Fruit fly (Drosophila melanogaster) whole organism, adult: ENCODE results near the gene Send2.

ENCODE experiments used
- CG11617 ChIP-seq: fragments of 200-800 bp; sonication (Bioruptor generic); optimal IDR thresholded peaks from 2 replicates; lab custom pipeline; 2017; ENCODE audit warnings: mild to moderate bottlenecking, missing biosample characterization, missing genetic modification reagents, missing genetic modification characterization
- CG12768 ChIP-seq: fragments of 200-800 bp; sonication (Bioruptor generic); optimal IDR thresholded peaks from 2 replicates; lab custom pipeline; 2017; ENCODE audit warnings: missing biosample characterization, missing genetic modification characterization, mild to moderate bottlenecking, moderate library complexity, missing genetic modification reagents
- CG14711 ChIP-seq: fragments of 200-800 bp; sonication (Bioruptor generic); optimal IDR thresholded peaks from 2 replicates; lab custom pipeline; 2018; ENCODE audit warnings: missing biosample characterization, mild to moderate bottlenecking, missing genetic modification characterization, moderate library complexity
- CG1620 ChIP-seq: fragments of 200-800 bp; sonication (Bioruptor generic); optimal IDR thresholded peaks from 2 replicates; lab custom pipeline; 2016; ENCODE audit warnings: missing biosample characterization, missing genetic modification characterization
- CG33017 ChIP-seq: fragments of 200-800 bp; sonication (Bioruptor generic); optimal IDR thresholded peaks from 2 replicates; lab custom pipeline; 2018; ENCODE audit warnings: missing biosample characterization, mild to moderate bottlenecking, missing genetic modification characterization, moderate library complexity
- CG5204 ChIP-seq: fragments of 200-800 bp; sonication (Bioruptor generic); optimal IDR thresholded peaks from 2 replicates; lab custom pipeline; 2016; ENCODE audit warnings: missing biosample characterization, missing genetic modification characterization
- CG7045 ChIP-seq: fragments of 200-800 bp; sonication (Bioruptor generic); optimal IDR thresholded peaks from 2 replicates; lab custom pipeline; 2017; ENCODE audit warnings: missing biosample characterization, mild to moderate bottlenecking, missing genetic modification characterization
- CG7101 ChIP-seq: fragments of 200-800 bp; sonication (Bioruptor generic); optimal IDR thresholded peaks from 2 replicates; lab custom pipeline; 2018; ENCODE audit warnings: missing biosample characterization, mild to moderate bottlenecking, missing genetic modification characterization, moderate library complexity
- Clk ChIP-seq: fragments of 200-800 bp; sonication (Bioruptor generic); optimal IDR thresholded peaks from 2 replicates; lab custom pipeline; 2017; ENCODE audit warnings: missing biosample characterization, missing genetic modification characterization
- Crg-1 ChIP-seq: fragments of 200-800 bp; sonication (Bioruptor generic); optimal IDR thresholded peaks from 2 replicates; lab custom pipeline; 2016; ENCODE audit warnings: missing biosample characterization, missing genetic modification characterization
- Hr96 ChIP-seq: fragments of 200-800 bp; sonication (Bioruptor generic); optimal IDR thresholded peaks from 2 replicates; lab custom pipeline; 2016; ENCODE audit warnings: missing biosample characterization, missing genetic modification characterization
- Mnt ChIP-seq: fragments of 200-800 bp; sonication (Bioruptor generic); optimal IDR thresholded peaks from 2 replicates; lab custom pipeline; 2016; ENCODE audit warnings: missing biosample characterization, mild to moderate bottlenecking, missing genetic modification characterization
- bab1 ChIP-seq: fragments of 200-800 bp; sonication (Bioruptor generic); optimal IDR thresholded peaks from 3 replicates; lab custom pipeline; 2019; ENCODE audit warnings: missing biosample characterization, mild to moderate bottlenecking, missing genetic modification characterization, moderate library complexity
- cic ChIP-seq: fragments of 200-800 bp; sonication (Bioruptor generic); optimal IDR thresholded peaks from 2 replicates; lab custom pipeline; 2017; ENCODE audit warnings: missing biosample characterization, mild to moderate bottlenecking, missing genetic modification characterization, moderate library complexity
- cnc ChIP-seq, 2 experiments: fragments of >200 bp; optimal IDR thresholded peaks; 2 replicates each; lab custom pipeline; 2017
- kay ChIP-seq: fragments of 200-800 bp; sonication (Bioruptor generic); peaks from one replicate; lab custom pipeline; 2016; ENCODE audit warnings: missing biosample characterization, missing genetic modification characterization, borderline replicate concordance
- ovo ChIP-seq: fragments of 200-800 bp; sonication (Bioruptor generic); optimal IDR thresholded peaks from 2 replicates; lab custom pipeline; 2016; ENCODE audit warnings: missing biosample characterization, missing genetic modification characterization
- pad ChIP-seq: fragments of 200-800 bp; sonication (Bioruptor generic); optimal IDR thresholded peaks from 3 replicates; lab custom pipeline; 2017; ENCODE audit warnings: missing biosample characterization, missing genetic modification characterization, mild to moderate bottlenecking, moderate library complexity, missing genetic modification reagents
- tj ChIP-seq: fragments of 200-800 bp; sonication (Bioruptor generic); optimal IDR thresholded peaks from 3 replicates; lab custom pipeline; 2017; ENCODE audit warnings: missing biosample characterization, mild to moderate bottlenecking, missing genetic modification characterization, moderate library complexity
- toe ChIP-seq: fragments of 200-800 bp; sonication (Bioruptor generic); optimal IDR thresholded peaks from 2 replicates; lab custom pipeline; 2016; ENCODE audit warnings: missing biosample characterization, missing genetic modification characterization

Send2 gene

DNA sequence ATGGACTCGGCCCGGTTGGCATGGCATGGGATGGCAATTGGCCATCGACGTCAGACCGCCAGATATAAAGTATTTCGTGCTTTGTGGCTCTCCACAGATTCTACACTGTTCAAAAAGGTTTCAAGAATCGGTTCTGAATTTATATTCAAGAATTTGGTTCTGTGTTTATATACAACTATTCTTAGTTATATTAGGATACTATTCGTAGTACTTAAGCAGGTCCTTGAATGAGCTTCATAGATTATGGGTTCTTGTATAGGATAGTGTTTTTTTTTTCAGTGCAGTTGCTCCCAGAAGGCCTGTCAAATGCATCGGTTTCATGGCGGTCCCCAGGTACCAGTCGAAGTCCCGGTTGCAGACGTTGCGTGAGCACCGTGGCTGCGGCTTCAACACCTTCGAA, 40.0 kb upstream of the Send2 start:
- no peak for TF ChIP-seq CG33017 (tag; lab: Kevin White, UChicago)
- TF ChIP-seq ovo = no peak
- TF ChIP-seq cic (GFP tag; lab: Kevin White, UChicago) = no peak
- no peak for TF ChIP-seq Hr96 (GFP tag; lab: Kevin White, UChicago)
- no peak for TF ChIP-seq Crg-1 (GFP tag; lab: Kevin White, UChicago)
- TF ChIP-seq Clk (GFP tag; lab: Kevin White, UChicago) = no peak
- TF ChIP-seq CG5204 (GFP tag; lab: Kevin White, UChicago) = no peak
- TF ChIP-seq tj (GFP tag; lab: Kevin White, UChicago) = no peak
- TF ChIP-seq Mnt = no peak

DNA sequence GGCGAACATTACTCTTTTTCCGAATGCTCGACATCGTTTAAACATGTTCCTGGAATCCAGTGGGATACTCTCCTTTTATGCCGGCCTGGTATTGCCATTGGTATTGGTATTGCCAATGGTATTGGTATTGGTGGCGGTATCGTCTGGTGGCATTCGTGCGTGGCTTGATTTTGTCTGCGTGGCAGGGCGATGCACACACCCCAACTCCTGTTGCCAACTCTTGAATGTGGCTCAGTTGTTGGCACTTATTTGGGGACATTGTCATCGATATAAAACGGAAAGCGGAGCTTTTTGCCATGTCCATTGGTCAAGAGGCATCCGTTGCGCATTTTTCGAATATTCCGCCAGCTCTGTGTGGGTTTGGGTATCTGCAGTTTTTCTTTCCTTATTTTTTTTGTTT, 35.4 kb upstream of the Send2 start:
- TF ChIP-seq ovo = no peak
- TF ChIP-seq CG11617 (GFP tag; lab: Kevin White, UChicago) = no peak
- TF ChIP-seq tj (GFP tag; lab: Kevin White, UChicago) = no peak
- TF ChIP-seq toe = no peak
- TF ChIP-seq CG7101 (tag; lab: Kevin White, UChicago) = no peak
- TF ChIP-seq CG5204 (GFP tag; lab: Kevin White, UChicago) = no peak
- TF ChIP-seq cic (GFP tag; lab: Kevin White, UChicago) = no peak
- TF ChIP-seq Clk (GFP tag; lab: Kevin White, UChicago) = no peak
- no peak for TF ChIP-seq kay (GFP tag; lab: Kevin White, UChicago)
- no peak for TF ChIP-seq Mnt
- no peak for TF ChIP-seq bab1 (GFP tag; lab: Kevin White, UChicago)
- no peak for TF ChIP-seq CG12768 (GFP tag; lab: Kevin White, UChicago)
- no peak for TF ChIP-seq CG1620 (GFP tag; lab: Kevin White, UChicago)

DNA sequence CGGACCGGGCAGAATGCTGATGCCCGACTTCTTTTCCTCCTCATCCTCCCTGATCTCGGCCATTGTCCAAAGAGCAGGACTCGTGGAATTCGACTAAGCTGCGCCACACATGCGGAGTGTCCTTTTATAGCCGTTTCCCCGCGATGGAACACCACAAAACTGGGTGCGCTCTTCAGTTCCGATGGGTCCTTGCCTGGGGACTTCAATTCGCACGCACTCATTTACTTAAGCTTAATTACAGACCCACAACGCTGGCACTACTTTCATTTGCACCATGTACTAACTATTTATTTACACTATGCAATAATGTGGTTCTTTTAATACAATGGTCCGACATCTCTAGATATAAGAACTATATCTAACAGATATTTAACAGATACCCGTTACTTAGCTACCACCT, 34.6 kb upstream of the Send2 start, which contains the start of gene ppk:
Gene ppk, minus strand, starts transcription at position 101 of the 400 bp plus-strand sequence.
- TF ChIP-seq Clk (GFP tag; lab: Kevin White, UChicago) (no peak), CG12768 (GFP tag; lab: Kevin White, UChicago) (no peak), CG7101 (tag; lab: Kevin White, UChicago) (no peak), kay (GFP tag; lab: Kevin White, UChicago) (no peak), pad (no peak), Hr96 (GFP tag; lab: Kevin White, UChicago) (no peak), CG11617 (GFP tag; lab: Kevin White, UChicago) (no peak), toe (no peak), Crg-1 (GFP tag; lab: Kevin White, UChicago) (no peak), ovo (no peak), bab1 (GFP tag; lab: Kevin White, UChicago) (no peak), CG33017 (tag; lab: Kevin White, UChicago) (no peak), CG1620 (GFP tag; lab: Kevin White, UChicago) (no peak), CG14711 (tag; lab: Kevin White, UChicago) (no peak), tj (GFP tag; lab: Kevin White, UChicago) (no peak), CG5204 (GFP tag; lab: Kevin White, UChicago) (no peak), Mnt (no peak), CG7045 (GFP tag; lab: Kevin White, UChicago) (no peak), cnc (optimal IDR thresholded peaks at IDR 0.05; lab: Kevin White, UChicago) (no peak)

DNA sequence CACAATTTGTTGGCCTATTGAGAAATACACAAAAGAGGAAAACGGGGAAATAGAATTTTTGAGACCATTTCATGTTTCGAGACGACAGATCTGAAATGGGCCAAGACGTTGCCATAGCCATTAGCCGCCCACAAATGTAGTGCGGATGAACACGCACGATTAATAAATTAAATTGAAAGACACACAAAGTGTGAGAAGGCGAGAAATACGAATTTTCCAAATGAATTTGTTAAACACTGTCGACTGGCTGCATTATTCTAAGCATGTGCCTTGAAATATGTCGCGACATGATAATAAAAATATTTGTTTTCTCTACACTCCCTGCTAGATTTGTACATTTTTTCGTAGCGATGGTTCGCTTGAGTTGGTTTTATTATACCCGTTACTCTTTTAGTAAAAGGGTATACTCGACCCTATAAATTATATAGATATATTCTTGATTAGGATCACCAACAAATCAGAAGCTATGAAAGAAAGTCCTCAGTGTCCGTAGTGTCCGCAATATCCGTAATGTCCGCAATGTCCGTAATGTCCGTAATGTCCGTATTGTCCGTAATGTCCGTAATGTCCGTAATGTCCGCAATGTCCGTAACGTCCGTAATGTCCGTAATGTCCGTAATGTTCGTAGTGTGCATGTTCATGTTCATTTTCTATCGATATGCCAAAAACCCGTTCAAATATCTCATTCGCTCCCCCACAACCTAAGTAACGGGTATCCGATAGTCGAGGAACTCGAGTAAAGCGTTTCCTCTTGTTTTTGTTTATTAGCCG, 30.2 kb upstream of the Send2 start:
- TF ChIP-seq Clk (GFP tag; lab: Kevin White, UChicago) (no peak), ovo (no peak), CG5204 (GFP tag; lab: Kevin White, UChicago) (no peak), CG7101 (tag; lab: Kevin White, UChicago) (no peak), Hr96 (GFP tag; lab: Kevin White, UChicago) (no peak)

DNA sequence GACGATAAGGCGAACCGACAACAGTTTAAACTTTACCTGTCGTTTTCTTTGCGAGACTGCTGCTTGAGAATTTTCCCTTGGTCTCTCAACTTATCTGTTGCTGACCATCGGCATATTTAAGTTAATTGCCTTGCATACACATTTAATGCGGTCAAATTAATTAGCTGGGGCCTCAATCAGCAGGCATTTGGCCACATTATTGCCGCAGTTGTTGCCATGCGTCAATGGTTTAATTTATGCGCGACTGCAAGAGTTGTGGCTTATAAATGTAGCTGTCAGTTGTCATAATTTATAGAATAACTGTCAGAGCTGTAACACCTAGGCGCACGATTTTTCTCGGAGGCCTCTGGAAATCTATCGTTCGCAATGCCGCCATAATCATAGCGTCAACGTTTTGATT, 27.5 kb upstream of the Send2 start:
- TF ChIP-seq Clk (GFP tag; lab: Kevin White, UChicago) = no peak
- no peak for TF ChIP-seq kay (GFP tag; lab: Kevin White, UChicago)
- TF ChIP-seq pad = no peak
- no peak for TF ChIP-seq ovo
- no peak for TF ChIP-seq CG12768 (GFP tag; lab: Kevin White, UChicago)
- TF ChIP-seq Hr96 (GFP tag; lab: Kevin White, UChicago) = no peak
- TF ChIP-seq CG33017 (tag; lab: Kevin White, UChicago) = no peak
- no peak for TF ChIP-seq CG7101 (tag; lab: Kevin White, UChicago)
- no peak for TF ChIP-seq CG14711 (tag; lab: Kevin White, UChicago)
- no peak for TF ChIP-seq CG5204 (GFP tag; lab: Kevin White, UChicago)
- TF ChIP-seq Mnt = no peak
- TF ChIP-seq tj (GFP tag; lab: Kevin White, UChicago) = no peak

DNA sequence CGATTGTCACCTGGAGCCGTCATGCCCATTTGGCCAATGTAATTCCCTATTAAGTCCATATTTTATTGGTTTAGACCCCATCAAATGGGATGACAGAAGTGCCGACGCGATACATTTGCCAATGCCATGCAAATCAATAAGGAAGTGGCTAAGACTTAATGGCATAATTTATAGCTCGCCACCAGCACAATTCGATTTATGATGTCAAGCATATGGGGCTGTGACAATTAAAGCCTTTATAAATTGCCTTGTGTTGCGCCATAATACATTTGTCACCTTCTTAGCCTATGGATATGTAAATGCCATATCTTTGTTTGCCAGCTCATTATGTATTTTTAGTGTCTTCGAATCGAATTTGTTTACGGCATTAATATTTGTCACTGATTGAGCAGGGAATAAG, 26.8 kb upstream of the Send2 start:
- TF ChIP-seq CG33017 (tag; lab: Kevin White, UChicago) = no peak
- no peak for TF ChIP-seq CG7101 (tag; lab: Kevin White, UChicago)
- TF ChIP-seq pad = no peak
- TF ChIP-seq CG7045 (GFP tag; lab: Kevin White, UChicago) = no peak
- TF ChIP-seq kay (GFP tag; lab: Kevin White, UChicago) = no peak
- no peak for TF ChIP-seq Crg-1 (GFP tag; lab: Kevin White, UChicago)
- TF ChIP-seq toe = no peak
- TF ChIP-seq CG11617 (GFP tag; lab: Kevin White, UChicago) = no peak
- no peak for TF ChIP-seq Mnt
- no peak for TF ChIP-seq Hr96 (GFP tag; lab: Kevin White, UChicago)
- TF ChIP-seq bab1 (GFP tag; lab: Kevin White, UChicago) = no peak
- TF ChIP-seq tj (GFP tag; lab: Kevin White, UChicago) = no peak
- no peak for TF ChIP-seq cnc (optimal IDR thresholded peaks at IDR 0.05; lab: Kevin White, UChicago)
- TF ChIP-seq CG5204 (GFP tag; lab: Kevin White, UChicago) = no peak
- TF ChIP-seq ovo = no peak
- no peak for TF ChIP-seq cic (GFP tag; lab: Kevin White, UChicago)
- TF ChIP-seq CG12768 (GFP tag; lab: Kevin White, UChicago) = no peak
- no peak for TF ChIP-seq CG14711 (tag; lab: Kevin White, UChicago)
